Worm (Caenorhabditis elegans) whole organism, L1 larva: ENCODE results near the gene F23A7.8.

Experiments
- F16B12.6 ChIP-seq: fragments of 150-350 bp; optimal IDR thresholded peaks from 2 replicates; lab custom pipeline; 2014; ENCODE audit warnings: missing biosample characterization, missing genetic modification characterization
- Y116A8C.19 ChIP-seq: sonication (generic microtip); optimal IDR thresholded peaks from 2 replicates; lab custom pipeline; 2016; ENCODE audit warnings: missing compliant biosample characterization, missing genetic modification characterization, borderline replicate concordance
- aha-1 ChIP-seq: fragments of 150-350 bp; optimal IDR thresholded peaks from 2 replicates; lab custom pipeline; 2014; ENCODE audit warnings: missing biosample characterization, missing genetic modification characterization
- aly-2 ChIP-seq: fragments of 150-350 bp; optimal IDR thresholded peaks from 2 replicates; lab custom pipeline; 2014; ENCODE audit warnings: missing biosample characterization, missing genetic modification characterization
- ama-1 ChIP-seq: fragments of 150-350 bp; optimal IDR thresholded peaks from 2 replicates; lab custom pipeline; 2014
- blmp-1 ChIP-seq: fragments of 150-350 bp; optimal IDR thresholded peaks from 2 replicates; lab custom pipeline; 2014; ENCODE audit warnings: missing biosample characterization, missing genetic modification characterization
- ceh-88 ChIP-seq: fragments of 200-800 bp; sonication (Bioruptor generic); IDR thresholded peaks from 2 replicates; pipeline ENCODE4 v1.3.6; 2022; ENCODE audit warnings: missing genetic modification characterization, missing compliant biosample characterization
- dpl-1 ChIP-seq, 3 experiments: fragments of 150-350 bp in 2 of 3; sonication (generic microtip) in 1 of 3; optimal IDR thresholded peaks; 2 replicates each; lab custom pipeline; 2014 to 2017; ENCODE audit warnings: missing biosample characterization in 3 of 3, missing genetic modification characterization in 3 of 3, missing genetic modification reagents in 3 of 3
- efl-1 ChIP-seq, 4 experiments: fragments of 150-350 bp; optimal IDR thresholded peaks in 3 of 4; peaks in 1 of 4; 1 replicate in 1 of 4; 2 replicates in 3 of 4; lab custom pipeline; 2014; ENCODE audit warnings: missing biosample characterization in 2 of 4, missing genetic modification characterization in 2 of 4, missing genetic modification reagents in 2 of 4
- egl-27 ChIP-seq, 2 experiments: fragments of 150-350 bp in 1 of 2; sonication (generic microtip); optimal IDR thresholded peaks; 3 replicates each; lab custom pipeline; 2017 to 2018; ENCODE audit warnings: missing biosample characterization in 2 of 2, missing genetic modification characterization in 2 of 2, missing genetic modification reagents in 2 of 2
- elt-3 ChIP-seq, 6 experiments: fragments of 150-350 bp in 1 of 6; sonication (generic microtip); optimal IDR thresholded peaks; 2 replicates each; lab custom pipeline; 2017 to 2018; ENCODE audit warnings: missing biosample characterization in 6 of 6, missing genetic modification characterization in 6 of 6, inconsistent platforms in 1 of 6
- fkh-8 ChIP-seq: sonication (generic microtip); optimal IDR thresholded peaks from 2 replicates; lab custom pipeline; 2016; ENCODE audit warnings: mild to moderate bottlenecking, missing genetic modification characterization, missing compliant biosample characterization
- hlh-4 ChIP-seq: sonication (generic microtip); optimal IDR thresholded peaks from 2 replicates; lab custom pipeline; 2016; ENCODE audit warnings: mild to moderate bottlenecking, missing genetic modification characterization, missing compliant biosample characterization
- hpl-2 ChIP-seq: fragments of 150-350 bp; optimal IDR thresholded peaks from 2 replicates; lab custom pipeline; 2014; ENCODE audit warnings: missing biosample characterization, missing genetic modification reagents, missing genetic modification characterization
- irx-1 ChIP-seq: sonication (generic microtip); optimal IDR thresholded peaks from 2 replicates; lab custom pipeline; 2016; ENCODE audit warnings: missing genetic modification characterization, missing compliant biosample characterization
- isw-1 ChIP-seq: fragments of 200-800 bp; sonication (Bioruptor generic); IDR thresholded peaks from 2 replicates; pipeline ENCODE4 v1.3.6; 2022; ENCODE audit warnings: missing genetic modification characterization, missing compliant biosample characterization
- lin-13 ChIP-seq: fragments of 150-350 bp; optimal IDR thresholded peaks from 2 replicates; lab custom pipeline; 2014; ENCODE audit warnings: missing biosample characterization, missing genetic modification reagents, missing genetic modification characterization
- lir-3 ChIP-seq: sonication (generic microtip); optimal IDR thresholded peaks from 2 replicates; lab custom pipeline; 2016; ENCODE audit warnings: mild to moderate bottlenecking, missing genetic modification characterization, moderate library complexity, missing compliant biosample characterization; ENCODE audit not compliant: poor library complexity
- lsy-2 ChIP-seq, 2 experiments: fragments of 150-350 bp; optimal IDR thresholded peaks; 2 replicates each; lab custom pipeline; 2014; ENCODE audit warnings: missing biosample characterization in 2 of 2, missing genetic modification characterization in 2 of 2
- mdl-1 ChIP-seq, 2 experiments: fragments of 150-350 bp; optimal IDR thresholded peaks; 2 replicates each; lab custom pipeline; 2014 to 2017; ENCODE audit warnings: missing biosample characterization in 2 of 2, missing genetic modification characterization in 2 of 2, inconsistent platforms in 1 of 2
- mef-2 ChIP-seq: fragments of 150-350 bp; optimal IDR thresholded peaks from 2 replicates; lab custom pipeline; 2014; ENCODE audit warnings: missing biosample characterization, missing genetic modification characterization
- mep-1 ChIP-seq: fragments of 150-350 bp; optimal IDR thresholded peaks from 2 replicates; lab custom pipeline; 2014; ENCODE audit warnings: missing biosample characterization, missing genetic modification characterization
- nhr-19 ChIP-seq: fragments of 200-800 bp; sonication (Bioruptor generic); conservative IDR thresholded peaks from 2 replicates; pipeline ENCODE4 v1.3.6; 2022; ENCODE audit warnings: missing genetic modification characterization, missing compliant biosample characterization
- nhr-237 ChIP-seq: fragments of 150-350 bp; optimal IDR thresholded peaks from 2 replicates; lab custom pipeline; 2014; ENCODE audit warnings: missing biosample characterization, missing genetic modification characterization
- nhr-28 ChIP-seq: fragments of 150-350 bp; optimal IDR thresholded peaks from 2 replicates; lab custom pipeline; 2014; ENCODE audit warnings: missing biosample characterization, missing genetic modification characterization
- nhr-85 ChIP-seq: sonication (generic microtip); peaks from one replicate; lab custom pipeline; 2016; ENCODE audit warnings: missing genetic modification characterization, inconsistent platforms, missing compliant biosample characterization
- pax-3 ChIP-seq: fragments of 200-800 bp; sonication (Bioruptor generic); optimal IDR thresholded peaks from 2 replicates; lab custom pipeline; 2018; ENCODE audit warnings: mild to moderate bottlenecking, missing genetic modification characterization, moderate library complexity, missing compliant biosample characterization
- snu-23 ChIP-seq: sonication (generic microtip); optimal IDR thresholded peaks from 2 replicates; lab custom pipeline; 2016; ENCODE audit warnings: missing genetic modification characterization, missing compliant biosample characterization
- sox-4 ChIP-seq: sonication (generic microtip); optimal IDR thresholded peaks from 2 replicates; lab custom pipeline; 2016; ENCODE audit warnings: missing genetic modification characterization, missing compliant biosample characterization
- swsn-7 ChIP-seq: sonication (generic microtip); optimal IDR thresholded peaks from 2 replicates; lab custom pipeline; 2016; ENCODE audit warnings: missing genetic modification characterization, missing compliant biosample characterization
- tlp-1 ChIP-seq: fragments of 150-350 bp; optimal IDR thresholded peaks from 2 replicates; lab custom pipeline; 2014; ENCODE audit warnings: missing biosample characterization, missing genetic modification characterization
- unc-130 ChIP-seq: fragments of 150-350 bp; optimal IDR thresholded peaks from 2 replicates; lab custom pipeline; 2017; ENCODE audit warnings: missing biosample characterization, missing genetic modification characterization, inconsistent platforms
- xbp-1 ChIP-seq: sonication (generic microtip); optimal IDR thresholded peaks from 2 replicates; lab custom pipeline; 2016; ENCODE audit warnings: missing genetic modification characterization, missing compliant biosample characterization
- zag-1 ChIP-seq: fragments of 150-350 bp; optimal IDR thresholded peaks from 2 replicates; lab custom pipeline; 2014; ENCODE audit warnings: missing biosample characterization, missing genetic modification characterization
- zip-4 ChIP-seq: fragments of 200-800 bp; sonication (Bioruptor generic); optimal IDR thresholded peaks from 2 replicates; lab custom pipeline; 2018; ENCODE audit warnings: mild to moderate bottlenecking, missing genetic modification characterization, moderate library complexity, missing compliant biosample characterization

The F23A7.8 gene

ce11 chrX:16240626-16241025, 27.5 kb downstream of the F23A7.8 start:
- TF ChIP-seq efl-1 (optimal IDR thresholded peaks at IDR 0.05; lab: Kevin White, UChicago) (no peak), efl-1 (GFP tag; optimal IDR thresholded peaks at IDR 0.05 in 1 of 2; lab: Kevin White, UChicago) (peak in 1 of 2 experiments; percentile 81), zag-1 (tag; lab: Kevin White, UChicago) (no peak)

ce11 chrX:16243129-16243528, 30.0 kb downstream of the F23A7.8 start:
- TF ChIP-seq nhr-237 (tag; lab: Kevin White, UChicago), result no peak
- TF ChIP-seq, all 84 proteins: peak for 0

- TF ChIP-seq unc-130 (tag; lab: Kevin White, UChicago) (no peak), nhr-85 (tag; lab: Kevin White, UChicago) (no peak), aha-1 (tag; lab: Kevin White, UChicago) (no peak), swsn-7 (tag; lab: Kevin White, UChicago) (no peak), mef-2 (tag; lab: Kevin White, UChicago) (no peak), F16B12.6 (tag; lab: Kevin White, UChicago) (no peak), dpl-1 (GFP tag; optimal IDR thresholded peaks at IDR 0.05; lab: Kevin White, UChicago) (no peak), tlp-1 (no peak), blmp-1 (no peak), pax-3 (tag; lab: Kevin White, UChicago) (no peak), zip-4 (GFP tag; lab: Kevin White, UChicago) (no peak), lsy-2 (tag; optimal IDR thresholded peaks at IDR 0.05; lab: Kevin White, UChicago) (no peak), efl-1 (optimal IDR thresholded peaks at IDR 0.05; lab: Kevin White, UChicago) (no peak), efl-1 (GFP tag; optimal IDR thresholded peaks at IDR 0.05 in 1 of 2; lab: Kevin White, UChicago) (no peak), elt-3 (tag; optimal IDR thresholded peaks at IDR 0.05; lab: Kevin White, UChicago) (no peak), nhr-19 (no peak)
Observed at ce11 chrX:16244764-16245244, 31.6 kb downstream of the F23A7.8 start, which contains the start of gene W10G6.1. TSS of gene W10G6.1 (plus strand) at chrX:16245194.

- TF ChIP-seq hpl-2 (GFP tag; lab: Kevin White, UChicago) (no peak), xbp-1 (tag; lab: Kevin White, UChicago) (no peak), lin-13 (GFP tag; lab: Kevin White, UChicago) (no peak), ama-1 (no peak), fkh-8 (tag; lab: Kevin White, UChicago) (no peak), nhr-28 (tag; lab: Kevin White, UChicago) (no peak), nhr-85 (tag; lab: Kevin White, UChicago) (no peak), Y116A8C.19 (no peak), snu-23 (GFP tag; lab: Kevin White, UChicago) (no peak), unc-130 (tag; lab: Kevin White, UChicago) (no peak), sox-4 (tag; lab: Kevin White, UChicago) (no peak), lir-3 (no peak), ceh-88 (GFP tag; lab: Robert Waterston, UW) (no peak), irx-1 (tag; lab: Kevin White, UChicago) (no peak), mep-1 (tag; lab: Kevin White, UChicago) (no peak), aha-1 (tag; lab: Kevin White, UChicago) (no peak)
Observed at ce11 chrX:16250679-16251078, 37.5 kb downstream of the F23A7.8 start, which contains the start of gene W10G6.6. TSS of gene W10G6.6 (minus strand) at chrX:16250779.

ce11 chrX:16258503-16258902, 45.3 kb downstream of the F23A7.8 start:
- no peak for TF ChIP-seq mdl-1 (tag; optimal IDR thresholded peaks at IDR 0.05; lab: Kevin White, UChicago)
- no peak for TF ChIP-seq hlh-4 (tag; lab: Kevin White, UChicago)
- no peak for TF ChIP-seq isw-1 (GFP tag; lab: Robert Waterston, UW)
- no peak for TF ChIP-seq mep-1 (tag; lab: Kevin White, UChicago)
- TF ChIP-seq efl-1 (optimal IDR thresholded peaks at IDR 0.05; lab: Kevin White, UChicago), result no peak
- no peak for TF ChIP-seq efl-1 (GFP tag; optimal IDR thresholded peaks at IDR 0.05 in 1 of 2; lab: Kevin White, UChicago)
- no peak for TF ChIP-seq sox-4 (tag; lab: Kevin White, UChicago)
- TF ChIP-seq aly-2, result no peak
- TF ChIP-seq swsn-7 (tag; lab: Kevin White, UChicago), result no peak
- TF ChIP-seq egl-27 (tag; optimal IDR thresholded peaks at IDR 0.05; lab: Kevin White, UChicago), result no peak
- no peak for TF ChIP-seq lsy-2 (tag; optimal IDR thresholded peaks at IDR 0.05; lab: Kevin White, UChicago)
